Worm (Caenorhabditis elegans) whole organism, L1 larva: ENCODE data around the gene T05C7.4.
A peak's percentile ranks its signal among the peaks of the same experiment; 100 is the strongest.

Experiments used
- C04F5.9 ChIP-seq: sonication (generic microtip); optimal IDR thresholded peaks from 2 replicates; lab custom pipeline; 2016; ENCODE audit warnings: missing genetic modification characterization, missing compliant biosample characterization
- C16A3.4 ChIP-seq: fragments of 150-350 bp; optimal IDR thresholded peaks from 2 replicates; lab custom pipeline; 2014; ENCODE audit warnings: missing biosample characterization, missing genetic modification characterization
- C34B4.2 ChIP-seq: sonication (generic microtip); optimal IDR thresholded peaks from 2 replicates; lab custom pipeline; 2017; ENCODE audit warnings: mild to moderate bottlenecking, missing genetic modification characterization, missing compliant biosample characterization
- F16B12.6 ChIP-seq: fragments of 150-350 bp; optimal IDR thresholded peaks from 2 replicates; lab custom pipeline; 2014; ENCODE audit warnings: missing biosample characterization, missing genetic modification characterization
- aly-2 ChIP-seq: fragments of 150-350 bp; optimal IDR thresholded peaks from 2 replicates; lab custom pipeline; 2014; ENCODE audit warnings: missing biosample characterization, missing genetic modification characterization
- blmp-1 ChIP-seq: fragments of 150-350 bp; optimal IDR thresholded peaks from 2 replicates; lab custom pipeline; 2014; ENCODE audit warnings: missing biosample characterization, missing genetic modification characterization
- ceh-63 ChIP-seq: fragments of 200-800 bp; sonication (Bioruptor generic); optimal IDR thresholded peaks from 2 replicates; lab custom pipeline; 2018; ENCODE audit warnings: mild to moderate bottlenecking, missing genetic modification characterization, missing compliant biosample characterization
- ceh-82 ChIP-seq, 3 experiments: fragments of 150-350 bp in 1 of 3; sonication (generic microtip) in 2 of 3; optimal IDR thresholded peaks; 2 replicates each; lab custom pipeline; 2014 to 2017; ENCODE audit warnings: missing biosample characterization in 3 of 3, missing genetic modification characterization in 3 of 3
- ceh-88 ChIP-seq: fragments of 200-800 bp; sonication (Bioruptor generic); IDR thresholded peaks from 2 replicates; pipeline ENCODE4 v1.3.6; 2022; ENCODE audit warnings: missing genetic modification characterization, missing compliant biosample characterization
- ceh-90 ChIP-seq: sonication (generic microtip); optimal IDR thresholded peaks from 2 replicates; lab custom pipeline; 2016; ENCODE audit warnings: missing genetic modification characterization, missing compliant biosample characterization
- ces-1 ChIP-seq: fragments of 150-350 bp; optimal IDR thresholded peaks from 2 replicates; lab custom pipeline; 2014; ENCODE audit warnings: missing biosample characterization, missing genetic modification reagents, missing genetic modification characterization
- dpl-1 ChIP-seq, 3 experiments: fragments of 150-350 bp in 2 of 3; sonication (generic microtip) in 1 of 3; optimal IDR thresholded peaks; 2 replicates each; lab custom pipeline; 2014 to 2017; ENCODE audit warnings: missing biosample characterization in 3 of 3, missing genetic modification characterization in 3 of 3, missing genetic modification reagents in 3 of 3
- dsc-1 ChIP-seq: sonication (generic microtip); optimal IDR thresholded peaks from 2 replicates; lab custom pipeline; 2016; ENCODE audit warnings: mild to moderate bottlenecking, missing genetic modification characterization, missing compliant biosample characterization
- efl-1 ChIP-seq, 4 experiments: fragments of 150-350 bp; optimal IDR thresholded peaks in 3 of 4; peaks in 1 of 4; 1 replicate in 1 of 4; 2 replicates in 3 of 4; lab custom pipeline; 2014; ENCODE audit warnings: missing biosample characterization in 2 of 4, missing genetic modification characterization in 2 of 4, missing genetic modification reagents in 2 of 4
- egl-13 ChIP-seq: sonication (generic microtip); optimal IDR thresholded peaks from 2 replicates; lab custom pipeline; 2016; ENCODE audit warnings: missing genotype, missing genetic modification reagents, missing genetic modification characterization, missing compliant biosample characterization
- egl-27 ChIP-seq, 2 experiments: fragments of 150-350 bp in 1 of 2; sonication (generic microtip); optimal IDR thresholded peaks; 3 replicates each; lab custom pipeline; 2017 to 2018; ENCODE audit warnings: missing biosample characterization in 2 of 2, missing genetic modification characterization in 2 of 2, missing genetic modification reagents in 2 of 2
- elt-2 ChIP-seq: sonication (generic microtip); optimal IDR thresholded peaks from 2 replicates; lab custom pipeline; 2016; ENCODE audit warnings: missing genetic modification characterization, mild to moderate bottlenecking, inconsistent platforms, missing compliant biosample characterization, missing genetic modification reagents
- fkh-10 ChIP-seq: sonication (generic microtip); optimal IDR thresholded peaks from 2 replicates; lab custom pipeline; 2017; ENCODE audit warnings: missing biosample characterization, missing genetic modification reagents, missing genetic modification characterization
- fos-1 ChIP-seq: fragments of 150-350 bp; optimal IDR thresholded peaks from 2 replicates; lab custom pipeline; 2014; ENCODE audit warnings: missing biosample characterization, missing genetic modification characterization
- grh-1 ChIP-seq: fragments of 200-800 bp; sonication (Bioruptor generic); IDR thresholded peaks from 2 replicates; pipeline ENCODE4 v1.3.6; 2022; ENCODE audit warnings: missing genetic modification reagents, missing genetic modification characterization, missing compliant biosample characterization
- hlh-17 ChIP-seq: fragments of 200-800 bp; sonication (Bioruptor generic); optimal IDR thresholded peaks from 2 replicates; lab custom pipeline; 2018; ENCODE audit warnings: missing genetic modification characterization, mild to moderate bottlenecking, missing compliant biosample characterization, moderate library complexity, borderline replicate concordance
- hlh-4 ChIP-seq: sonication (generic microtip); optimal IDR thresholded peaks from 2 replicates; lab custom pipeline; 2016; ENCODE audit warnings: mild to moderate bottlenecking, missing genetic modification characterization, missing compliant biosample characterization
- irx-1 ChIP-seq: sonication (generic microtip); optimal IDR thresholded peaks from 2 replicates; lab custom pipeline; 2016; ENCODE audit warnings: missing genetic modification characterization, missing compliant biosample characterization
- isw-1 ChIP-seq: fragments of 200-800 bp; sonication (Bioruptor generic); IDR thresholded peaks from 2 replicates; pipeline ENCODE4 v1.3.6; 2022; ENCODE audit warnings: missing genetic modification characterization, missing compliant biosample characterization
- lin-35 ChIP-seq, 2 experiments: fragments of 150-350 bp; optimal IDR thresholded peaks; 2 replicates each; lab custom pipeline; 2014; ENCODE audit warnings: missing biosample characterization in 2 of 2, missing genetic modification characterization in 2 of 2, missing genetic modification reagents in 2 of 2
- lin-39 ChIP-seq: fragments of 150-350 bp; optimal IDR thresholded peaks from 2 replicates; lab custom pipeline; 2014; ENCODE audit warnings: missing biosample characterization, missing genetic modification reagents, missing genetic modification characterization
- lir-3 ChIP-seq: sonication (generic microtip); optimal IDR thresholded peaks from 2 replicates; lab custom pipeline; 2016; ENCODE audit warnings: mild to moderate bottlenecking, missing genetic modification characterization, moderate library complexity, missing compliant biosample characterization; ENCODE audit not compliant: poor library complexity
- lsy-2 ChIP-seq, 2 experiments: fragments of 150-350 bp; optimal IDR thresholded peaks; 2 replicates each; lab custom pipeline; 2014; ENCODE audit warnings: missing biosample characterization in 2 of 2, missing genetic modification characterization in 2 of 2
- mdl-1 ChIP-seq, 2 experiments: fragments of 150-350 bp; optimal IDR thresholded peaks; 2 replicates each; lab custom pipeline; 2014 to 2017; ENCODE audit warnings: missing biosample characterization in 2 of 2, missing genetic modification characterization in 2 of 2, inconsistent platforms in 1 of 2
- mef-2 ChIP-seq: fragments of 150-350 bp; optimal IDR thresholded peaks from 2 replicates; lab custom pipeline; 2014; ENCODE audit warnings: missing biosample characterization, missing genetic modification characterization
- mep-1 ChIP-seq: fragments of 150-350 bp; optimal IDR thresholded peaks from 2 replicates; lab custom pipeline; 2014; ENCODE audit warnings: missing biosample characterization, missing genetic modification characterization
- nhr-19 ChIP-seq: fragments of 200-800 bp; sonication (Bioruptor generic); conservative IDR thresholded peaks from 2 replicates; pipeline ENCODE4 v1.3.6; 2022; ENCODE audit warnings: missing genetic modification characterization, missing compliant biosample characterization
- nhr-20 ChIP-seq: sonication (generic microtip); optimal IDR thresholded peaks from 2 replicates; lab custom pipeline; 2016; ENCODE audit warnings: mild to moderate bottlenecking, missing genetic modification characterization, missing compliant biosample characterization
- nhr-237 ChIP-seq: fragments of 150-350 bp; optimal IDR thresholded peaks from 2 replicates; lab custom pipeline; 2014; ENCODE audit warnings: missing biosample characterization, missing genetic modification characterization
- nhr-47 ChIP-seq: sonication (generic microtip); optimal IDR thresholded peaks from 2 replicates; lab custom pipeline; 2016; ENCODE audit warnings: mild to moderate bottlenecking, missing genetic modification characterization, moderate library complexity, missing compliant biosample characterization
- nhr-71 ChIP-seq: sonication (generic microtip); optimal IDR thresholded peaks from 2 replicates; lab custom pipeline; 2016; ENCODE audit warnings: mild to moderate bottlenecking, missing genetic modification characterization, moderate library complexity, missing compliant biosample characterization
- nhr-77 ChIP-seq: fragments of 150-350 bp; optimal IDR thresholded peaks from 2 replicates; lab custom pipeline; 2014; ENCODE audit warnings: missing biosample characterization, missing genetic modification characterization
- nhr-84 ChIP-seq: sonication (generic microtip); optimal IDR thresholded peaks from 2 replicates; lab custom pipeline; 2017; ENCODE audit warnings: missing biosample characterization, missing genetic modification characterization
- pax-3 ChIP-seq: fragments of 200-800 bp; sonication (Bioruptor generic); optimal IDR thresholded peaks from 2 replicates; lab custom pipeline; 2018; ENCODE audit warnings: mild to moderate bottlenecking, missing genetic modification characterization, moderate library complexity, missing compliant biosample characterization
- snpc-4 ChIP-seq: fragments of 150-350 bp; optimal IDR thresholded peaks from 2 replicates; lab custom pipeline; 2014; ENCODE audit warnings: missing biosample characterization, missing genetic modification characterization
- sox-4 ChIP-seq: sonication (generic microtip); optimal IDR thresholded peaks from 2 replicates; lab custom pipeline; 2016; ENCODE audit warnings: missing genetic modification characterization, missing compliant biosample characterization
- sup-37 ChIP-seq: fragments of 200-800 bp; sonication (Bioruptor generic); optimal IDR thresholded peaks from 2 replicates; lab custom pipeline; 2018; ENCODE audit warnings: mild to moderate bottlenecking, missing genetic modification characterization, missing compliant biosample characterization
- swsn-7 ChIP-seq: sonication (generic microtip); optimal IDR thresholded peaks from 2 replicates; lab custom pipeline; 2016; ENCODE audit warnings: missing genetic modification characterization, missing compliant biosample characterization
- tbx-2 ChIP-seq: sonication (generic microtip); optimal IDR thresholded peaks from 2 replicates; lab custom pipeline; 2016; ENCODE audit warnings: missing genetic modification characterization, missing compliant biosample characterization
- unc-30 ChIP-seq: sonication (generic microtip); optimal IDR thresholded peaks from 2 replicates; lab custom pipeline; 2017; ENCODE audit warnings: missing biosample characterization, missing genetic modification characterization
- unc-62 ChIP-seq: fragments of 150-350 bp; optimal IDR thresholded peaks from 2 replicates; lab custom pipeline; 2014; ENCODE audit warnings: missing biosample characterization, missing genetic modification reagents, missing genetic modification characterization
- unc-86 ChIP-seq: sonication (generic microtip); optimal IDR thresholded peaks from 2 replicates; lab custom pipeline; 2016; ENCODE audit warnings: missing genetic modification characterization, missing compliant biosample characterization
- vab-15 ChIP-seq: sonication (generic microtip); optimal IDR thresholded peaks from 2 replicates; lab custom pipeline; 2017; ENCODE audit warnings: missing genotype, mild to moderate bottlenecking, missing genetic modification characterization, missing compliant biosample characterization
- xbp-1 ChIP-seq: sonication (generic microtip); optimal IDR thresholded peaks from 2 replicates; lab custom pipeline; 2016; ENCODE audit warnings: missing genetic modification characterization, missing compliant biosample characterization
- ztf-11 ChIP-seq, 2 experiments: sonication (generic microtip); optimal IDR thresholded peaks; 2 replicates each; lab custom pipeline; 2016 to 2017; ENCODE audit warnings: missing genetic modification characterization in 2 of 2, missing biosample characterization in 1 of 2, missing compliant biosample characterization in 1 of 2
- ztf-4 ChIP-seq: fragments of 150-350 bp; optimal IDR thresholded peaks from 2 replicates; lab custom pipeline; 2014; ENCODE audit warnings: missing biosample characterization, missing genetic modification characterization

The T05C7.4 gene

ce11 chrIV:53539-53938 lies at the start of gene T05C7.4:
Gene T05C7.4 (minus strand): TSS chrIV:53639.
- TF ChIP-seq vab-15 (no peak), unc-30 (tag; lab: Kevin White, UChicago) (no peak), swsn-7 (no peak), C34B4.2 (tag; lab: Kevin White, UChicago) (no peak), nhr-84 (no peak), lin-35 (GFP tag; optimal IDR thresholded peaks at IDR 0.05; lab: Kevin White, UChicago) (no peak), isw-1 (GFP tag; lab: Robert Waterston, UW) (no peak), aly-2 (tag; lab: Kevin White, UChicago) (no peak), mef-2 (tag; lab: Kevin White, UChicago) (no peak), C16A3.4 (tag; lab: Kevin White, UChicago) (no peak), unc-62 (GFP tag; lab: Kevin White, UChicago) (no peak)

ce11 chrIV:102848-103247 lies 49.4 kb upstream of the T05C7.4 start:
- TF ChIP-seq C04F5.9 (tag; lab: Kevin White, UChicago): no peak
- TF ChIP-seq nhr-237: no peak
- peak; percentile 3 for TF ChIP-seq xbp-1 (tag; lab: Kevin White, UChicago)
- TF ChIP-seq nhr-84: no peak
- TF ChIP-seq aly-2 (tag; lab: Kevin White, UChicago): no peak
- TF ChIP-seq elt-2 (tag; lab: Kevin White, UChicago): no peak
- TF ChIP-seq lsy-2 (tag; optimal IDR thresholded peaks at IDR 0.05; lab: Kevin White, UChicago): peak in 1 of 2 experiments; percentile 46
- no peak for TF ChIP-seq pax-3 (tag; lab: Kevin White, UChicago)
- TF ChIP-seq grh-1: peak; percentile 94
- no peak for TF ChIP-seq fkh-10
- TF ChIP-seq lir-3 (tag; lab: Kevin White, UChicago): no peak
- no peak for TF ChIP-seq lin-39 (tag; lab: Kevin White, UChicago)
- no peak for TF ChIP-seq C34B4.2 (tag; lab: Kevin White, UChicago)
- TF ChIP-seq fos-1 (tag; lab: Kevin White, UChicago): no peak
- no peak for TF ChIP-seq ceh-88
- TF ChIP-seq ztf-11 (tag; optimal IDR thresholded peaks at IDR 0.05; lab: Kevin White, UChicago): no peak
- TF ChIP-seq nhr-71 (tag; lab: Kevin White, UChicago): peak; percentile 74
- TF ChIP-seq mep-1 (tag; lab: Kevin White, UChicago): no peak
- peak in 1 of 2 experiments; percentile 7 for TF ChIP-seq efl-1 (optimal IDR thresholded peaks at IDR 0.05; lab: Kevin White, UChicago)
- peak in 1 of 2 experiments; percentile 8 for TF ChIP-seq efl-1 (GFP tag; optimal IDR thresholded peaks at IDR 0.05 in 1 of 2; lab: Kevin White, UChicago)
- no peak for TF ChIP-seq unc-30 (tag; lab: Kevin White, UChicago)
- TF ChIP-seq sox-4 (tag; lab: Kevin White, UChicago): no peak
- TF ChIP-seq egl-27 (tag; optimal IDR thresholded peaks at IDR 0.05; lab: Kevin White, UChicago): no peak
- no peak for TF ChIP-seq hlh-17 (GFP tag; lab: Kevin White, UChicago)
- peak in 1 of 3 experiments; percentile 10 for TF ChIP-seq dpl-1 (GFP tag; optimal IDR thresholded peaks at IDR 0.05; lab: Kevin White, UChicago)
- no peak for TF ChIP-seq egl-13 (tag; lab: Kevin White, UChicago)
- TF ChIP-seq blmp-1: peak; percentile 56
- TF ChIP-seq isw-1 (GFP tag; lab: Robert Waterston, UW): no peak
- no peak for TF ChIP-seq ceh-82 (tag; optimal IDR thresholded peaks at IDR 0.05; lab: Kevin White, UChicago)
- TF ChIP-seq nhr-77: no peak
- no peak for TF ChIP-seq hlh-4 (tag; lab: Kevin White, UChicago)
- no peak for TF ChIP-seq ceh-63 (GFP tag; lab: Kevin White, UChicago)
- peak; percentile 1 for TF ChIP-seq ztf-4 (tag; lab: Kevin White, UChicago)
- no peak for TF ChIP-seq ces-1 (GFP tag; lab: Kevin White, UChicago)
- peak in 1 of 2 experiments; percentile 50 for TF ChIP-seq mdl-1 (tag; optimal IDR thresholded peaks at IDR 0.05; lab: Kevin White, UChicago)
- peak; percentile 44 for TF ChIP-seq nhr-47 (tag; lab: Kevin White, UChicago)
- TF ChIP-seq unc-86 (tag; lab: Kevin White, UChicago): no peak
- no peak for TF ChIP-seq ceh-90 (tag; lab: Kevin White, UChicago)
- TF ChIP-seq irx-1 (tag; lab: Kevin White, UChicago): no peak
- TF ChIP-seq tbx-2 (tag; lab: Kevin White, UChicago): peak; percentile 51
- TF ChIP-seq sup-37: no peak
- no peak for TF ChIP-seq dsc-1
- TF ChIP-seq snpc-4 (tag; lab: Kevin White, UChicago): no peak
- peak; percentile 74 for TF ChIP-seq nhr-20 (tag; lab: Kevin White, UChicago)
- no peak for TF ChIP-seq F16B12.6 (tag; lab: Kevin White, UChicago)
- TF ChIP-seq nhr-19 (GFP tag; lab: Robert Waterston, UW): peak; percentile 53
